Worm (Caenorhabditis elegans) whole organism, midembryonic: Measurements from ENCODE around the gene W06A11.1.

Source experiments
- flt-1 ChIP-seq: fragments of 200-800 bp; sonication (Bioruptor generic); IDR thresholded peaks from 2 replicates; pipeline ENCODE4 v1.3.6; 2022; ENCODE audit warnings: missing genetic modification characterization, missing compliant biosample characterization
- klf-2 ChIP-seq: fragments of 200-800 bp; sonication (Bioruptor generic); conservative IDR thresholded peaks from 2 replicates; pipeline ENCODE4 v1.3.6; 2022; ENCODE audit warnings: missing genetic modification reagents, missing genetic modification characterization, missing compliant biosample characterization
- tab-1 ChIP-seq: fragments of 200-800 bp; sonication (Bioruptor generic); IDR thresholded peaks from 2 replicates; pipeline ENCODE4 v1.3.6; 2022; ENCODE audit warnings: missing genetic modification characterization, missing compliant biosample characterization
- ztf-29 ChIP-seq: fragments of 200-800 bp; sonication (Bioruptor generic); IDR thresholded peaks from 2 replicates; pipeline ENCODE4 v1.3.6; 2022; ENCODE audit warnings: missing genetic modification reagents, missing genetic modification characterization, missing compliant biosample characterization

ce11 chrII:4082754-4083153 lies 15.4 kb downstream of the W06A11.1 start, which contains the start of gene R11F4.2:
- no peak for TF ChIP-seq tab-1 (GFP tag; lab: Robert Waterston, UW)
- no peak for TF ChIP-seq klf-2 (GFP tag; lab: Robert Waterston, UW)
- no peak for TF ChIP-seq flt-1 (GFP tag; lab: Robert Waterston, UW)
- no peak for TF ChIP-seq ztf-29 (GFP tag; lab: Robert Waterston, UW)
